Worm (Caenorhabditis elegans): Measurements from ENCODE around the gene F59E11.6.

Gene F59E11.6

DNA sequence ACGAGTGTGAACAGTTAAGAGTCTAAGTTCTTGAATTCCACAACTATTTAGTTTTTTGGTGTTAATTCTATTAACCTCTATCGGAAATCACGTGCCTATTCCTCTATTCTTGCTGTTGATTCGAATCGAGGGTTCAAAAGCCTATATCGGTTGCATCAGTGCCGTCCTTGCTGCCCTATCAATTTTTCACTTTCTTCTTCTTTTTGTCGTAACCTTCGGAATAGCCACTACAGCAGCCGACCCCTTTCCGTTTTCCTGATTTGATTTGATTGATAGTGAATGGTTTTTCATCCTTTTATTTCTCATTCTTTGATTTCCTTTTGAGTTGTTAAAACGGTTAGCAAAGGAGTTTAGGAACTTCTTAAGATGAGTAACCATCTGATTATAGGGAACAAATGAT is 2.7 kb downstream of the F59E11.6 start:
- no peak for TF ChIP-seq zag-1 (tag; optimal IDR thresholded peaks at IDR 0.05)
- TF ChIP-seq sma-9 (GFP tag; optimal IDR thresholded peaks at IDR 0.05) = peak; percentile 42
- TF ChIP-seq sma-9 (tag; optimal IDR thresholded peaks at IDR 0.05) = no peak
- TF ChIP-seq R02D3.7 (tag; optimal IDR thresholded peaks at IDR 0.05) = no peak
- TF ChIP-seq blmp-1 (tag; optimal IDR thresholded peaks at IDR 0.05; ENCODE audit: insufficient read depth) = peak; percentile 91
- peak; percentile 33 for TF ChIP-seq sma-3 (GFP tag; optimal IDR thresholded peaks at IDR 0.05)
- TF ChIP-seq skn-1 (tag; optimal IDR thresholded peaks at IDR 0.05) = no peak
- TF ChIP-seq nhr-21 (tag; optimal IDR thresholded peaks at IDR 0.05) = peak; percentile 45
- no peak for TF ChIP-seq C34F6.9 (tag; optimal IDR thresholded peaks at IDR 0.05)
- no peak for TF ChIP-seq gmeb-1 (tag; optimal IDR thresholded peaks at IDR 0.05)
- no peak for TF ChIP-seq nhr-6 (tag; optimal IDR thresholded peaks at IDR 0.05)
- TF ChIP-seq nhr-237 (tag; optimal IDR thresholded peaks at IDR 0.05) = no peak
- TF ChIP-seq ztf-11 (tag; optimal IDR thresholded peaks at IDR 0.05) = no peak
- TF ChIP-seq nhr-23 (tag; optimal IDR thresholded peaks at IDR 0.05) = no peak
- no peak for TF ChIP-seq alr-1 (tag; optimal IDR thresholded peaks at IDR 0.05)
- no peak for TF ChIP-seq nhr-129 (tag; optimal IDR thresholded peaks at IDR 0.05)
- no peak for TF ChIP-seq mdl-1 (tag; optimal IDR thresholded peaks at IDR 0.05)
- TF ChIP-seq nhr-10 (tag; optimal IDR thresholded peaks at IDR 0.05) = no peak
- no peak for TF ChIP-seq ZK546.5 (tag; optimal IDR thresholded peaks at IDR 0.05)
- no peak for TF ChIP-seq elt-3 (tag; optimal IDR thresholded peaks at IDR 0.05)
- no peak for TF ChIP-seq unc-55 (GFP tag; optimal IDR thresholded peaks at IDR 0.05)
- no peak for TF ChIP-seq unc-39 (tag; optimal IDR thresholded peaks at IDR 0.05)
- no peak for TF ChIP-seq aly-2 (tag; optimal IDR thresholded peaks at IDR 0.05)
- TF ChIP-seq sem-4 (tag; optimal IDR thresholded peaks at IDR 0.05) = peak; percentile 10
- TF ChIP-seq dmd-4 (tag; optimal IDR thresholded peaks at IDR 0.05) = no peak
- no peak for TF ChIP-seq ceh-82 (tag; optimal IDR thresholded peaks at IDR 0.05)
- no peak for TF ChIP-seq lsy-2 (tag; optimal IDR thresholded peaks at IDR 0.05)
- TF ChIP-seq lin-11 (tag; optimal IDR thresholded peaks at IDR 0.05) = no peak
- no peak for TF ChIP-seq nhr-12 (tag; optimal IDR thresholded peaks at IDR 0.05)
- TF ChIP-seq Y55F3AM.14 (GFP tag; optimal IDR thresholded peaks at IDR 0.05) = no peak
- no peak for TF ChIP-seq nhr-11 (tag; optimal IDR thresholded peaks at IDR 0.05)
- no peak for TF ChIP-seq mab-5 (tag; optimal IDR thresholded peaks at IDR 0.05)
- peak; percentile 33 for TF ChIP-seq nhr-25 (tag; optimal IDR thresholded peaks at IDR 0.05)
- no peak for TF ChIP-seq F13H6.1 (tag; optimal IDR thresholded peaks at IDR 0.05)
- TF ChIP-seq crh-2 (tag; optimal IDR thresholded peaks at IDR 0.05) = peak; percentile 15
- TF ChIP-seq elt-1 (tag; optimal IDR thresholded peaks at IDR 0.05) = no peak
- no peak for TF ChIP-seq lin-39 (tag; optimal IDR thresholded peaks at IDR 0.05)
- no peak for TF ChIP-seq ama-1 (optimal IDR thresholded peaks at IDR 0.05)
- TF ChIP-seq fos-1 (tag; optimal IDR thresholded peaks at IDR 0.05) = no peak

ce11 chrV:8994801-8995200 is 3.2 kb downstream of the F59E11.6 start, which contains the start of gene F59E11.5:
F59E11.5 (plus strand) TSS chrV:8995101.
- TF ChIP-seq nhr-77 (tag; optimal IDR thresholded peaks at IDR 0.05) = no peak
- peak; percentile 35 for TF ChIP-seq nhr-25 (tag; optimal IDR thresholded peaks at IDR 0.05)

DNA sequence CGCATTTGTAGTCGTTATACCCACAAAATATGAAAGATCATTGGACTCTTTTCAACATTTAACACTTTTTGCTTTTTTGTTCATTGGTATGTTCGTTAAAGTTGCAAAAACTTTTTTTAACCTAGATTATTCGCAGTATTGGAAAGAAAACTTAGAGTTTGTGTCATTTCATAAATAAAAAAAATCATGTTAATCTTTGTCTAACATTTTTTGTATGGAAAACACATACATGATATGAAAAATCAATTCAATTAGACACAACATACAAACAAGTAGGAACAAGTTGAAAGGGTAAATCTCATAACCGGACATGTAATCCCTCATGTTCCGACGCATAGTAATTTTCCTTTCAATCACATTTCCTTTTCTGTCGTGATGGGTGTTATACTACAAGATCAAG is 9.6 kb downstream of the F59E11.6 start, which contains the start of gene F59E11.2:
TSS of gene F59E11.2 (plus strand) at position 301 of the 400 bp plus-strand sequence.
- TF ChIP-seq nhr-21 (tag; optimal IDR thresholded peaks at IDR 0.05) (no peak), nhr-12 (tag; optimal IDR thresholded peaks at IDR 0.05) (no peak), F13H6.1 (tag; optimal IDR thresholded peaks at IDR 0.05) (no peak), lin-39 (tag; optimal IDR thresholded peaks at IDR 0.05) (no peak), nhr-10 (tag; optimal IDR thresholded peaks at IDR 0.05) (no peak), fos-1 (tag; optimal IDR thresholded peaks at IDR 0.05) (no peak), nhr-129 (tag; optimal IDR thresholded peaks at IDR 0.05) (no peak), R02D3.7 (tag; optimal IDR thresholded peaks at IDR 0.05) (no peak), mab-5 (tag; optimal IDR thresholded peaks at IDR 0.05) (no peak), ztf-1 (GFP tag; conservative IDR thresholded peaks at IDR 0.05) (no peak), peb-1 (tag; optimal IDR thresholded peaks at IDR 0.05) (no peak), unc-39 (tag; optimal IDR thresholded peaks at IDR 0.05) (no peak)
